Worm (Caenorhabditis elegans) whole organism, L2 larva: ENCODE measurements around the gene F53C3.3.

Experiments
- lin-11 ChIP-seq: fragments of 150-350 bp; sonication (generic microtip); optimal IDR thresholded peaks from 2 replicates; lab custom pipeline; 2014; ENCODE audit warnings: missing biosample characterization, missing genetic modification characterization, inconsistent platforms, mixed read lengths
- nhr-25 ChIP-seq: fragments of 150-350 bp; sonication (generic microtip); optimal IDR thresholded peaks from 3 replicates; lab custom pipeline; 2014; ENCODE audit warnings: missing biosample characterization, missing genetic modification characterization
- snpc-4 ChIP-seq: fragments of 150-350 bp; optimal IDR thresholded peaks from 2 replicates; lab custom pipeline; 2014; ENCODE audit warnings: missing biosample characterization, missing genetic modification characterization
- unc-62 ChIP-seq: fragments of 150-350 bp; optimal IDR thresholded peaks from 2 replicates; lab custom pipeline; 2014; ENCODE audit warnings: missing biosample characterization, missing genetic modification reagents, missing genetic modification characterization

ce11 chrII:3911716-3912115, 9.1 kb downstream of the F53C3.3 start, which contains the start of gene F53C3.1:
- no peak for TF ChIP-seq unc-62 (GFP tag; lab: Kevin White, UChicago)
- no peak for TF ChIP-seq lin-11 (tag; lab: Kevin White, UChicago)
- no peak for TF ChIP-seq snpc-4 (tag; lab: Kevin White, UChicago)
- no peak for TF ChIP-seq nhr-25
